Worm (Caenorhabditis elegans): ENCODE data around the gene F55B11.4.
"Not testable (repeated sequence)": the region's sequence is repeated elsewhere in the genome, so short reads cannot be mapped to it uniquely, and the experiment has no call there.

DNA sequence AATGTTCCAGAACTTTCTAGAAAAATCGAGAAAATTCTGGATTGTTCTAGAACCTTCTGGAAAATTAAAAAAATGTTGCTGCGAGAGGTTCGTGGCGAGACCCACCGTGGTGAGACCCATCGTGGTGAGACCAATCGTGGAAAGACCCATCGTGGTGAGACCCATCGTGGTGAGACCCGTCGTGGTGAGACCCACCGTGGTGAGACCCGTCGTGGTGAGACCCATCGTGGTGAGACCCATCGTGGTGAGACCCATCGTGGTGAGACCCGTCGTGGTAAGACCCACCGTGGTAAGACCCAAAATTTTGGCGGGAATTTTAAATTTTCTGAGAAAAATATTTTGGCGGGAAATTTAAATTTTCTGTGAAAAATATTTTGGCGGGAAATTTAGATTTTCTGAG lies 47.9 kb upstream of the F55B11.4 start:
- TF ChIP-seq hlh-26 (GFP tag; conservative IDR thresholded peaks at IDR 0.05); dpl-1 (GFP tag; optimal IDR thresholded peaks at IDR 0.05); pha-4 (tag; optimal IDR thresholded peaks at IDR 0.05); ama-1 (optimal IDR thresholded peaks at IDR 0.05); ama-1 (GFP tag; optimal IDR thresholded peaks at IDR 0.05); unc-130 (GFP tag; optimal IDR thresholded peaks at IDR 0.05); lsl-1 (GFP tag; optimal IDR thresholded peaks at IDR 0.05); aptf-2 (GFP tag; conservative IDR thresholded peaks at IDR 0.05); him-1 (tag; optimal IDR thresholded peaks at IDR 0.05); B0035.1 (tag; optimal IDR thresholded peaks at IDR 0.05); lin-26 (GFP tag; IDR thresholded peaks at IDR 0.05); K12H6.12 (tag; optimal IDR thresholded peaks at IDR 0.05); lin-35 (GFP tag; optimal IDR thresholded peaks at IDR 0.05): not testable (repeated sequence)
- TF ChIP-seq F33H1.4 (GFP tag; IDR thresholded peaks at IDR 0.05), result peak; percentile 64

Measured in whole organism, young adult.